Worm (Caenorhabditis elegans) whole organism, early embryonic: ENCODE data around the gene F54C9.11.

Experiments used
- ama-1 ChIP-seq: fragments of 150-350 bp; optimal IDR thresholded peaks from 2 replicates; lab custom pipeline; 2014
- ceh-13 ChIP-seq: fragments of 200-800 bp; sonication (Bioruptor generic); optimal IDR thresholded peaks from 2 replicates; lab custom pipeline; 2018; ENCODE audit warnings: mild to moderate bottlenecking, missing genetic modification characterization, missing compliant biosample characterization
- ets-7 ChIP-seq: sonication (generic microtip); optimal IDR thresholded peaks from 2 replicates; lab custom pipeline; 2016; ENCODE audit warnings: missing genotype, missing genetic modification characterization, missing compliant biosample characterization
- flt-1 ChIP-seq: fragments of 200-800 bp; sonication (Bioruptor generic); IDR thresholded peaks from 2 replicates; pipeline ENCODE4 v1.3.6; 2022; ENCODE audit warnings: missing genetic modification characterization, missing compliant biosample characterization
- hmg-4 ChIP-seq: fragments of 200-800 bp; sonication (Bioruptor generic); optimal IDR thresholded peaks from 2 replicates; lab custom pipeline; 2018; ENCODE audit warnings: mild to moderate bottlenecking, missing genetic modification characterization, missing compliant biosample characterization
- hnd-1 ChIP-seq: sonication (generic microtip); optimal IDR thresholded peaks from 2 replicates; lab custom pipeline; 2016; ENCODE audit warnings: missing genetic modification characterization, missing compliant biosample characterization
- pes-1 ChIP-seq: fragments of 200-800 bp; sonication (Bioruptor generic); IDR thresholded peaks from 2 replicates; pipeline ENCODE4 v1.3.6; 2022; ENCODE audit warnings: missing genetic modification reagents, missing genetic modification characterization, missing compliant biosample characterization
- tbx-37 ChIP-seq: fragments of 200-800 bp; sonication (Bioruptor generic); conservative IDR thresholded peaks from 2 replicates; pipeline ENCODE4 v1.3.6; 2022; ENCODE audit warnings: missing genetic modification reagents, missing genetic modification characterization, missing compliant biosample characterization
- tra-4 ChIP-seq: sonication (generic microtip); optimal IDR thresholded peaks from 2 replicates; lab custom pipeline; 2017; ENCODE audit warnings: missing genetic modification characterization, missing compliant biosample characterization

ce11 chrII:8568234-8568969, 16.5 kb downstream of the F54C9.11 start:
- TF ChIP-seq ceh-13, result no peak
- no peak for TF ChIP-seq ama-1 (lab: Kevin White, UChicago)
- no peak for TF ChIP-seq ets-7 (tag; lab: Kevin White, UChicago)
- TF ChIP-seq tbx-37 (GFP tag; lab: Robert Waterston, UW), result no peak
- no peak for TF ChIP-seq pes-1 (GFP tag; lab: Robert Waterston, UW)
- TF ChIP-seq hnd-1 (tag; lab: Kevin White, UChicago), result no peak
- no peak for TF ChIP-seq flt-1 (GFP tag; lab: Robert Waterston, UW)
- no peak for TF ChIP-seq tra-4 (tag; lab: Kevin White, UChicago)
- no peak for TF ChIP-seq hmg-4
